Worm (Caenorhabditis elegans) whole organism, L1 larva: ENCODE results near the gene mpz-1.
A peak's percentile ranks its signal among the peaks of the same experiment; 100 is the strongest.

Experiments used
- alr-1 ChIP-seq: fragments of 200-800 bp; sonication (Bioruptor generic); optimal IDR thresholded peaks from 2 replicates; lab custom pipeline; 2018; ENCODE audit warnings: borderline replicate concordance, mild to moderate bottlenecking, missing genetic modification characterization, missing compliant biosample characterization
- ama-1 ChIP-seq: fragments of 150-350 bp; optimal IDR thresholded peaks from 2 replicates; lab custom pipeline; 2014
- ceh-63 ChIP-seq: fragments of 200-800 bp; sonication (Bioruptor generic); optimal IDR thresholded peaks from 2 replicates; lab custom pipeline; 2018; ENCODE audit warnings: mild to moderate bottlenecking, missing genetic modification characterization, missing compliant biosample characterization
- egl-13 ChIP-seq: sonication (generic microtip); optimal IDR thresholded peaks from 2 replicates; lab custom pipeline; 2016; ENCODE audit warnings: missing genotype, missing genetic modification reagents, missing genetic modification characterization, missing compliant biosample characterization
- egl-27 ChIP-seq, 2 experiments: fragments of 150-350 bp in 1 of 2; sonication (generic microtip); optimal IDR thresholded peaks; 3 replicates each; lab custom pipeline; 2017 to 2018; ENCODE audit warnings: missing biosample characterization in 2 of 2, missing genetic modification characterization in 2 of 2, missing genetic modification reagents in 2 of 2
- hlh-4 ChIP-seq: sonication (generic microtip); optimal IDR thresholded peaks from 2 replicates; lab custom pipeline; 2016; ENCODE audit warnings: mild to moderate bottlenecking, missing genetic modification characterization, missing compliant biosample characterization
- jun-1 ChIP-seq: fragments of 150-350 bp; optimal IDR thresholded peaks from 2 replicates; lab custom pipeline; 2014; ENCODE audit warnings: missing biosample characterization, missing genetic modification reagents, missing genetic modification characterization
- lin-35 ChIP-seq, 2 experiments: fragments of 150-350 bp; optimal IDR thresholded peaks; 2 replicates each; lab custom pipeline; 2014; ENCODE audit warnings: missing biosample characterization in 2 of 2, missing genetic modification characterization in 2 of 2, missing genetic modification reagents in 2 of 2
- mep-1 ChIP-seq: fragments of 150-350 bp; optimal IDR thresholded peaks from 2 replicates; lab custom pipeline; 2014; ENCODE audit warnings: missing biosample characterization, missing genetic modification characterization
- nhr-76 ChIP-seq: sonication (generic microtip); optimal IDR thresholded peaks from 2 replicates; lab custom pipeline; 2017; ENCODE audit warnings: missing biosample characterization, missing genetic modification characterization
- pag-3 ChIP-seq: sonication (generic microtip); optimal IDR thresholded peaks from 2 replicates; lab custom pipeline; 2017; ENCODE audit warnings: missing genetic modification characterization, mild to moderate bottlenecking, missing compliant biosample characterization, antibody characterized with exemption, borderline replicate concordance; ENCODE audit not compliant: insufficient read depth
- unc-130 ChIP-seq: fragments of 150-350 bp; optimal IDR thresholded peaks from 2 replicates; lab custom pipeline; 2017; ENCODE audit warnings: missing biosample characterization, missing genetic modification characterization, inconsistent platforms
- zag-1 ChIP-seq: fragments of 150-350 bp; optimal IDR thresholded peaks from 2 replicates; lab custom pipeline; 2014; ENCODE audit warnings: missing biosample characterization, missing genetic modification characterization
- ztf-11 ChIP-seq, 2 experiments: sonication (generic microtip); optimal IDR thresholded peaks; 2 replicates each; lab custom pipeline; 2016 to 2017; ENCODE audit warnings: missing genetic modification characterization in 2 of 2, missing biosample characterization in 1 of 2, missing compliant biosample characterization in 1 of 2

DNA sequence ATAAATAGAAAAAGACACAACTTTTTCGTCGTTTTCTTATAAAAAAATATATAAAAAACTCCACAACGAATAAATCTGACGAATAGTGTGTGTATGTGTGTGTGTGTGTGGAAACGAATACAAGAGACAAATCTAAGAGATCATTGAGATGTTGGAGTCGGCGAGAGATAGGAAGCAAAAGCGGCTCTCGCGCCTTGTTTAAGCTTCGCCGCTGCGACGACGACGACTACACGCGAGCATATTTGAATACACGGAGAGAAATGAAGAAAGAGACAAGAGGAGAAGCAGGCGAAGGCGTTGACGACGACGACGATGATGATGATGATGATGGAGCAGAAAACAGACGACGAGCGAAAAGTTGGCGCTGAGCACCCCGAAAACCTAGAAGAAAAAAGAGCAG, 33.1 kb downstream of the mpz-1 start:
- TF ChIP-seq egl-27 (tag; optimal IDR thresholded peaks at IDR 0.05; lab: Kevin White, UChicago): no peak
- TF ChIP-seq hlh-4 (tag; lab: Kevin White, UChicago): no peak
- TF ChIP-seq nhr-76 (tag; lab: Kevin White, UChicago): no peak
- no peak for TF ChIP-seq mep-1 (tag; lab: Kevin White, UChicago)
- TF ChIP-seq lin-35 (GFP tag; optimal IDR thresholded peaks at IDR 0.05; lab: Kevin White, UChicago): peak in 1 of 2 experiments; percentile 34
- no peak for TF ChIP-seq jun-1 (tag; lab: Kevin White, UChicago)
- peak; percentile 53 for TF ChIP-seq egl-13 (tag; lab: Kevin White, UChicago)
- no peak for TF ChIP-seq ceh-63 (GFP tag; lab: Kevin White, UChicago)
- TF ChIP-seq ztf-11 (tag; optimal IDR thresholded peaks at IDR 0.05; lab: Kevin White, UChicago): no peak
- TF ChIP-seq alr-1: no peak
- no peak for TF ChIP-seq ama-1 (lab: Kevin White, UChicago)
- TF ChIP-seq zag-1: no peak
- no peak for TF ChIP-seq pag-3 (tag; lab: Kevin White, UChicago)
- TF ChIP-seq unc-130 (tag; lab: Kevin White, UChicago): no peak
